Worm (Caenorhabditis elegans) whole organism, early embryonic: ENCODE measurements around the gene col-44.

ENCODE experiments used
- B0310.2 ChIP-seq: sonication (generic microtip); optimal IDR thresholded peaks from 2 replicates; lab custom pipeline; 2016; ENCODE audit warnings: mild to moderate bottlenecking, missing genetic modification characterization, missing compliant biosample characterization
- F13C5.2 ChIP-seq: sonication (generic microtip); optimal IDR thresholded peaks from 2 replicates; lab custom pipeline; 2017; ENCODE audit warnings: mild to moderate bottlenecking, missing genetic modification characterization, inconsistent platforms, missing compliant biosample characterization
- aly-1 ChIP-seq: sonication (generic microtip); optimal IDR thresholded peaks from 2 replicates; lab custom pipeline; 2016; ENCODE audit warnings: missing genetic modification characterization, missing compliant biosample characterization
- ama-1 ChIP-seq: fragments of 150-350 bp; optimal IDR thresholded peaks from 2 replicates; lab custom pipeline; 2014
- ceh-13 ChIP-seq: fragments of 200-800 bp; sonication (Bioruptor generic); optimal IDR thresholded peaks from 2 replicates; lab custom pipeline; 2018; ENCODE audit warnings: mild to moderate bottlenecking, missing genetic modification characterization, missing compliant biosample characterization
- ceh-36 ChIP-seq: sonication (generic microtip); optimal IDR thresholded peaks from 2 replicates; lab custom pipeline; 2016; ENCODE audit warnings: missing genetic modification characterization, inconsistent platforms, missing compliant biosample characterization
- ets-7 ChIP-seq: sonication (generic microtip); optimal IDR thresholded peaks from 2 replicates; lab custom pipeline; 2016; ENCODE audit warnings: missing genotype, missing genetic modification characterization, missing compliant biosample characterization
- flt-1 ChIP-seq: fragments of 200-800 bp; sonication (Bioruptor generic); IDR thresholded peaks from 2 replicates; pipeline ENCODE4 v1.3.6; 2022; ENCODE audit warnings: missing genetic modification characterization, missing compliant biosample characterization
- hmbx-1 ChIP-seq: sonication (generic microtip); optimal IDR thresholded peaks from 2 replicates; lab custom pipeline; 2016; ENCODE audit warnings: mild to moderate bottlenecking, missing genetic modification characterization, missing compliant biosample characterization
- hmg-4 ChIP-seq: fragments of 200-800 bp; sonication (Bioruptor generic); optimal IDR thresholded peaks from 2 replicates; lab custom pipeline; 2018; ENCODE audit warnings: mild to moderate bottlenecking, missing genetic modification characterization, missing compliant biosample characterization
- hnd-1 ChIP-seq: sonication (generic microtip); optimal IDR thresholded peaks from 2 replicates; lab custom pipeline; 2016; ENCODE audit warnings: missing genetic modification characterization, missing compliant biosample characterization
- pes-1 ChIP-seq: fragments of 200-800 bp; sonication (Bioruptor generic); IDR thresholded peaks from 2 replicates; pipeline ENCODE4 v1.3.6; 2022; ENCODE audit warnings: missing genetic modification reagents, missing genetic modification characterization, missing compliant biosample characterization
- scrt-1 ChIP-seq: fragments of 200-800 bp; sonication (Bioruptor generic); IDR thresholded peaks from 2 replicates; pipeline ENCODE4 v1.3.6; 2022; ENCODE audit warnings: missing genetic modification characterization, missing compliant biosample characterization
- sea-1 ChIP-seq: fragments of 200-800 bp; sonication (Bioruptor generic); conservative IDR thresholded peaks from 2 replicates; pipeline ENCODE4 v1.3.6; 2022; ENCODE audit warnings: missing genetic modification characterization, missing compliant biosample characterization
- tbx-11 ChIP-seq: fragments of 200-800 bp; sonication (Bioruptor generic); IDR thresholded peaks from 2 replicates; pipeline ENCODE4 v1.3.6; 2022; ENCODE audit warnings: missing genetic modification characterization, missing compliant biosample characterization
- tbx-37 ChIP-seq: fragments of 200-800 bp; sonication (Bioruptor generic); conservative IDR thresholded peaks from 2 replicates; pipeline ENCODE4 v1.3.6; 2022; ENCODE audit warnings: missing genetic modification reagents, missing genetic modification characterization, missing compliant biosample characterization
- tra-4 ChIP-seq: sonication (generic microtip); optimal IDR thresholded peaks from 2 replicates; lab custom pipeline; 2017; ENCODE audit warnings: missing genetic modification characterization, missing compliant biosample characterization

The col-44 gene

DNA sequence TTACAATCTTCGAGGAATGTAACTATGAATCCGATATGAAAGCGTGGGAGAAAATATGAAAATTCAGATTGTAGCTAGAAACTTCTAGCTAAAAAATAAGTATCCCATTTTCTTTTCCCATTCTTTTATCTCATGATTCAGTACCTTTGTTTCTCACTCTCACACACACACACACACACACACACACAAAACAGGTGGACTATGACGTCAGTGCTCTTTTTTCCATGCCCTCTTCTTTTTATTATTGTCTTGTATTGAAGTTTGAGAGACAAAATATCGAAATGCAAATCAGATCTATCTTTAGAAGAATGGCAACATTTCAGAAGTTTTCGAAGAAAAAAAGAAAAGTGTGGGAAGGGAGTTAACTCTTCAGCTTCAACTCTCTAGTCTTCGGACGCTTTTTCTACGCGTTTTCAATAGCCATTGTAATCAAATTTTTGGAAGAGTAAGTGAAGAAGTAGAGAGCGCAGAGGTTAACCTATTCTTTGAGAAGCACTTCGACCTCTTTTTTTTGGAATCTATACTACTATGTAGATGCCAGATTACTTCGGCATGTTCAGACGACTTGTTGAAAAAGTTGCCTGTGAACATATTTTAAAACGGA is 42.7 kb downstream of the col-44 start:
- no peak for TF ChIP-seq tbx-37
- TF ChIP-seq ets-7 (tag; lab: Kevin White, UChicago) = no peak
- no peak for TF ChIP-seq hmg-4 (GFP tag; lab: Kevin White, UChicago)
- no peak for TF ChIP-seq ceh-36 (tag; lab: Kevin White, UChicago)
- no peak for TF ChIP-seq tra-4
- TF ChIP-seq aly-1 (tag; lab: Kevin White, UChicago) = no peak
- TF ChIP-seq F13C5.2 (tag; lab: Kevin White, UChicago) = no peak
- TF ChIP-seq ama-1 (lab: Kevin White, UChicago) = no peak
- TF ChIP-seq sea-1 (GFP tag; lab: Robert Waterston, UW) = no peak
- no peak for TF ChIP-seq B0310.2 (tag; lab: Kevin White, UChicago)
- no peak for TF ChIP-seq hnd-1 (tag; lab: Kevin White, UChicago)
- TF ChIP-seq scrt-1 (GFP tag; lab: Robert Waterston, UW) = no peak
- TF ChIP-seq hmbx-1 (tag; lab: Kevin White, UChicago) = no peak
- no peak for TF ChIP-seq pes-1
- TF ChIP-seq tbx-11 = no peak
- no peak for TF ChIP-seq flt-1 (GFP tag; lab: Robert Waterston, UW)
- no peak for TF ChIP-seq ceh-13 (GFP tag; lab: Kevin White, UChicago)

DNA sequence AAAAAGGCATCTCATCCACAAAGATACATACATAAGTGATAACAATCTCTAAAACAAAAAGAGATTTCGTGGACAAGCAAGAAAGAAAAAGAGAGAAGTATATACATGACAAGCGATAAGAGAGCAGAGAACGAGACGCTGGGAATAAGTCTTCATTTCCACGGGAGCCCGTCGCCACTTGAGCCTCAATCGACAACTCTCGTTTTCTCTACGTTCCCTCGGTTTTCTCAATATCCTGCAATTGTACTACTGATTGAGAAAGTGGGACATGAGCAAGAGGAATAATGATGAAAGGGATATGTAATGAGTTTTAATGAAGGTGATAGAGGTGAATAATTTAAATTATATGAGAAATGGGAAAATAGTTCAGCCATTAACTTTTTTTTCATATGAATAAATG is 46.3 kb downstream of the col-44 start:
- TF ChIP-seq hmbx-1 (tag; lab: Kevin White, UChicago) (no peak), F13C5.2 (tag; lab: Kevin White, UChicago) (no peak), tbx-11 (no peak), flt-1 (GFP tag; lab: Robert Waterston, UW) (no peak), scrt-1 (GFP tag; lab: Robert Waterston, UW) (no peak), ceh-13 (GFP tag; lab: Kevin White, UChicago) (no peak)

ce11 chrX:13638351-13638958 is 47.2 kb downstream of the col-44 start:
- TF ChIP-seq B0310.2 (tag; lab: Kevin White, UChicago) = no peak
- no peak for TF ChIP-seq ets-7 (tag; lab: Kevin White, UChicago)
- no peak for TF ChIP-seq aly-1 (tag; lab: Kevin White, UChicago)
- no peak for TF ChIP-seq tbx-37
- TF ChIP-seq flt-1 (GFP tag; lab: Robert Waterston, UW) = no peak
- TF ChIP-seq pes-1 = no peak
- TF ChIP-seq hnd-1 (tag; lab: Kevin White, UChicago) = no peak
- no peak for TF ChIP-seq ceh-36 (tag; lab: Kevin White, UChicago)
- TF ChIP-seq hmg-4 (GFP tag; lab: Kevin White, UChicago) = no peak
- no peak for TF ChIP-seq ama-1 (lab: Kevin White, UChicago)
- no peak for TF ChIP-seq hmbx-1 (tag; lab: Kevin White, UChicago)
- no peak for TF ChIP-seq tbx-11
- no peak for TF ChIP-seq scrt-1 (GFP tag; lab: Robert Waterston, UW)
- TF ChIP-seq ceh-13 (GFP tag; lab: Kevin White, UChicago) = no peak
- no peak for TF ChIP-seq sea-1 (GFP tag; lab: Robert Waterston, UW)

- TF ChIP-seq hmbx-1 (tag; lab: Kevin White, UChicago) (no peak), F13C5.2 (tag; lab: Kevin White, UChicago) (no peak), flt-1 (GFP tag; lab: Robert Waterston, UW) (no peak)
These were observed 48.3 kb downstream of the col-44 start, which contains the start of gene twk-20 for ce11 chrX:13639577-13639976. Gene twk-20 (plus strand): TSS chrX:13639877.
